Worm (Caenorhabditis elegans): ENCODE results near the gene C09E7.7.

- TF ChIP-seq nhr-80 (tag; optimal IDR thresholded peaks at IDR 0.05) (peak; percentile 39), sea-2 (GFP tag; IDR thresholded peaks at IDR 0.05) (peak; percentile 71; the same call in 1 of the 2 replicates), hsf-1 (GFP tag; IDR thresholded peaks at IDR 0.05) (peak; percentile 42; the same call in 1 of the 2 replicates)
Observed at ce11 chrIII:6551187-6552058, at the start of gene C09E7.7.
